Worm (Caenorhabditis elegans): ENCODE results near the gene K07H8.12.
A peak's percentile ranks its signal among the peaks of the same experiment; 100 is the strongest.

The K07H8.12 gene

ce11 chrIV:8276609-8277008 is at the start of gene K07H8.12:
Gene K07H8.12 (minus strand): TSS chrIV:8276709.
- no peak for TF ChIP-seq daf-12 (tag; optimal IDR thresholded peaks at IDR 0.05)
- no peak for TF ChIP-seq daf-19 (GFP tag; conservative IDR thresholded peaks at IDR 0.05)
- TF ChIP-seq fkh-10 (GFP tag; optimal IDR thresholded peaks at IDR 0.05), result no peak
- TF ChIP-seq ZK546.5 (tag; optimal IDR thresholded peaks at IDR 0.05), result no peak
- TF ChIP-seq lim-7 (GFP tag; IDR thresholded peaks at IDR 0.05), result no peak
- TF ChIP-seq pha-4 (GFP tag; IDR thresholded peaks at IDR 0.05), result no peak
- TF ChIP-seq pha-4 (tag; optimal IDR thresholded peaks at IDR 0.05), result no peak
- TF ChIP-seq snpc-4 (tag; optimal IDR thresholded peaks at IDR 0.05), result no peak
- TF ChIP-seq mdt-29 (GFP tag; IDR thresholded peaks at IDR 0.05), result no peak
- no peak for TF ChIP-seq ztf-11 (tag; optimal IDR thresholded peaks at IDR 0.05)
- no peak for TF ChIP-seq Y105C5A.15 (GFP tag; IDR thresholded peaks at IDR 0.05)
- no peak for TF ChIP-seq rbr-2 (tag; optimal IDR thresholded peaks at IDR 0.05)
- no peak for TF ChIP-seq ceh-20 (GFP tag; IDR thresholded peaks at IDR 0.05)
- no peak for TF ChIP-seq Y5F2A.4 (GFP tag; optimal IDR thresholded peaks at IDR 0.05)
- no peak for TF ChIP-seq madf-9 (GFP tag; conservative IDR thresholded peaks at IDR 0.05)
- TF ChIP-seq set-16 (GFP tag; IDR thresholded peaks at IDR 0.05), result no peak
- TF ChIP-seq nhr-41 (GFP tag; IDR thresholded peaks at IDR 0.05), result no peak
- no peak for TF ChIP-seq F49E8.2 (tag; optimal IDR thresholded peaks at IDR 0.05; ENCODE audit: borderline replicate concordance)
- no peak for TF ChIP-seq ces-1 (GFP tag; optimal IDR thresholded peaks at IDR 0.05)
- TF ChIP-seq F37D6.2 (tag; optimal IDR thresholded peaks at IDR 0.05), result no peak
- no peak for TF ChIP-seq nhr-237 (tag; optimal IDR thresholded peaks at IDR 0.05)

- TF ChIP-seq daf-12 (tag; optimal IDR thresholded peaks at IDR 0.05) (no peak), unc-62 (GFP tag; optimal IDR thresholded peaks at IDR 0.05 in 1 of 2) (no peak), unc-62 (tag; optimal IDR thresholded peaks at IDR 0.05) (no peak), ceh-32 (tag; optimal IDR thresholded peaks at IDR 0.05; ENCODE audit: poor library complexity) (no peak), ztf-11 (tag; optimal IDR thresholded peaks at IDR 0.05) (no peak), set-16 (GFP tag; IDR thresholded peaks at IDR 0.05) (no peak), daf-19 (GFP tag; conservative IDR thresholded peaks at IDR 0.05) (no peak), ceh-28 (tag; optimal IDR thresholded peaks at IDR 0.05) (no peak)
Observed at ce11 chrIV:8325667-8326066, 49.2 kb upstream of the K07H8.12 start, which contains the start of gene F35H10.3. Gene F35H10.3 (plus strand): TSS chrIV:8325967.

ce11 chrIV:8318799-8319198 is 42.3 kb upstream of the K07H8.12 start:
- TF ChIP-seq attf-4 (tag; optimal IDR thresholded peaks at IDR 0.05) (no peak), set-16 (GFP tag; IDR thresholded peaks at IDR 0.05) (no peak), nhr-77 (tag; optimal IDR thresholded peaks at IDR 0.05) (no peak), D1046.2 (GFP tag; IDR thresholded peaks at IDR 0.05) (no peak), cey-2 (tag; optimal IDR thresholded peaks at IDR 0.05; ENCODE audit: borderline replicate concordance, insufficient read depth) (no peak), hlh-30 (tag; optimal IDR thresholded peaks at IDR 0.05; ENCODE audit: insufficient read depth) (no peak)

- TF ChIP-seq ces-1 (GFP tag; optimal IDR thresholded peaks at IDR 0.05) (no peak), php-3 (GFP tag; IDR thresholded peaks at IDR 0.05) (peak; percentile 59; the same call in 1 of the 2 replicates), F26F4.8 (GFP tag; conservative IDR thresholded peaks at IDR 0.05) (no peak), mdl-1 (tag; optimal IDR thresholded peaks at IDR 0.05) (no peak), daf-16 (GFP tag; optimal IDR thresholded peaks at IDR 0.05) (no peak), daf-16 (tag; optimal IDR thresholded peaks at IDR 0.05) (no peak)
Observed at ce11 chrIV:8317800-8318199, 41.3 kb upstream of the K07H8.12 start.

ce11 chrIV:8312846-8313245 is 36.3 kb upstream of the K07H8.12 start, which contains the start of gene F35H10.10:
Gene F35H10.10 (minus strand): TSS chrIV:8312946.
- TF ChIP-seq fos-1 (tag; optimal IDR thresholded peaks at IDR 0.05) (no peak), F26F4.8 (GFP tag; conservative IDR thresholded peaks at IDR 0.05) (no peak), mep-1 (tag; optimal IDR thresholded peaks at IDR 0.05) (no peak), nhr-11 (tag; optimal IDR thresholded peaks at IDR 0.05) (no peak), dmd-6 (GFP tag; IDR thresholded peaks at IDR 0.05) (no peak)

All from whole organism, L4 larva.